Fruit fly (Drosophila melanogaster): ENCODE results near the gene ppk31.
A peak's percentile ranks its signal among the peaks of the same experiment; 100 is the strongest.

Gene ppk31

DNA sequence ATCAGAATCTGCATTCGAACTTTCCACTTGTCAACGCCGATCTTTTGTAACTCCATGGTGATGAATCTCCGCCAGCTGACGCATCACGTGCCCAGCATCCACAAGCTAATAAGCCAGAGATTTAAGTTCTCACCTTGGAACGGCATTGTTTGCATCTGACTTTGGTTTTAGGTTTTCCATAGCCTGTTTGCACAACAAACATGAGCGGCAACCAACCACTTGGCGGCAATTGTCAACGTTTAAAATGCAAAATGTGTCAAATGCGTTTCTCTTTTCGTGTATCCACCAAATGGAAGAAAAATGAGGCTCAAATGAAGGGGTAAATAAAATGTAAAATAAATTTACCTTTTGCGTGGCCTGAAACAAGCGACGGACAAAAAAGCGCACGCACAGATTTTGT, 39.4 kb downstream of the ppk31 start:
- 0 out of 3 replicates have a peak, but pooled peaks have one; percentile 8 for TF ChIP-seq ci (GFP tag; IDR thresholded peaks at IDR 0.05)
- TF ChIP-seq Med (GFP tag): peak; percentile 58
- TF ChIP-seq ATbp (GFP tag; optimal IDR thresholded peaks at IDR 0.05): peak; percentile 18
- peak in 1 of 2 experiments; percentile 12 for TF ChIP-seq bsh (GFP tag; optimal IDR thresholded peaks at IDR 0.05)
- TF ChIP-seq CG15601 (tag; optimal IDR thresholded peaks at IDR 0.05): no peak
- no peak for TF ChIP-seq CG17328 (GFP tag; IDR thresholded peaks at IDR 0.05)
- no peak for TF ChIP-seq ind (GFP tag; optimal IDR thresholded peaks at IDR 0.05)
- peak; percentile 16 for TF ChIP-seq Asciz (GFP tag; optimal IDR thresholded peaks at IDR 0.05)
- TF ChIP-seq CG2678 (tag; optimal IDR thresholded peaks at IDR 0.05): peak; percentile 8
- peak; percentile 61 for TF ChIP-seq sens (GFP tag)
- no peak for TF ChIP-seq kay (GFP tag; optimal IDR thresholded peaks at IDR 0.05)
- TF ChIP-seq CG18476 (GFP tag; optimal IDR thresholded peaks at IDR 0.05): no peak
- peak; percentile 3 for TF ChIP-seq CG1603 (tag; optimal IDR thresholded peaks at IDR 0.05)
- peak; percentile 11; the same call in 1 of the 2 replicates for TF ChIP-seq vvl (GFP tag; IDR thresholded peaks at IDR 0.05)
- peak; percentile 15 for TF ChIP-seq kni (GFP tag; optimal IDR thresholded peaks at IDR 0.05)
- TF ChIP-seq gcm (GFP tag; optimal IDR thresholded peaks at IDR 0.05): no peak

DNA sequence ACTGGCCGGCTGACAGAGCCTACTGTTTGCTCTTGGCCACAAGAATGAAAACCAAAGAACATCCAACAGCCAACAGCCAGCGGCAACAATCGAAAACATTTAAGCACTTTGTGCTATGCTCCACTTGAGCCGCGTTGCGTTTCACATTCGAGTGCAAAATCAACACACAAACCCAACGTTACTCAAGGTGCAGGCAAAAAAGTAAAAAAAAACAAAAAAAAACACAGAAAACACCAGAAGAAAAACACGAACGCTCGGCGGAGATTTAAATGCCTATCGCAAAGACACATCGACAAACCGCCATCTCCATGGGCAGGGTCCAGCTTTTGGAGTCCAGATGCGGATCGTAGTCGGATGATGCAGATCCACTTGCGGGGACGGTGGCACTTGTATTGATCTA, 40.9 kb downstream of the ppk31 start:
- no peak for TF ChIP-seq Dek (tag; optimal IDR thresholded peaks at IDR 0.05)
- TF ChIP-seq bsh (GFP tag; optimal IDR thresholded peaks at IDR 0.05): no peak
- TF ChIP-seq CG30020 (tag; optimal IDR thresholded peaks at IDR 0.05): no peak
- no peak for TF ChIP-seq CG33213 (GFP tag; optimal IDR thresholded peaks at IDR 0.05)
- TF ChIP-seq crol (GFP tag; IDR thresholded peaks at IDR 0.05): no peak
- no peak for TF ChIP-seq CG31224 (GFP tag; IDR thresholded peaks at IDR 0.05)
- TF ChIP-seq CG13123 (GFP tag; optimal IDR thresholded peaks at IDR 0.05): no peak
- TF ChIP-seq D19A (tag; optimal IDR thresholded peaks at IDR 0.05): no peak
- TF ChIP-seq CG1024 (GFP tag; IDR thresholded peaks at IDR 0.05): no peak
- TF ChIP-seq ftz-f1 (GFP tag; optimal IDR thresholded peaks at IDR 0.05): no peak
- TF ChIP-seq CG31388 (GFP tag; optimal IDR thresholded peaks at IDR 0.05): no peak
- TF ChIP-seq Gug (GFP tag; IDR thresholded peaks at IDR 0.05): no peak
- no peak for TF ChIP-seq en (GFP tag; optimal IDR thresholded peaks at IDR 0.05)
- TF ChIP-seq E2f2 (GFP tag; IDR thresholded peaks at IDR 0.05): no peak
- no peak for TF ChIP-seq tin (GFP tag; optimal IDR thresholded peaks at IDR 0.05)
- TF ChIP-seq CG13296 (GFP tag; optimal IDR thresholded peaks at IDR 0.05): no peak
- no peak for TF ChIP-seq CG9817 (tag; optimal IDR thresholded peaks at IDR 0.05)
- no peak for TF ChIP-seq CG5953 (GFP tag; IDR thresholded peaks at IDR 0.05)
- TF ChIP-seq Rfx (GFP tag; IDR thresholded peaks at IDR 0.05): no peak
- TF ChIP-seq CG17359 (tag; optimal IDR thresholded peaks at IDR 0.05): no peak

DNA sequence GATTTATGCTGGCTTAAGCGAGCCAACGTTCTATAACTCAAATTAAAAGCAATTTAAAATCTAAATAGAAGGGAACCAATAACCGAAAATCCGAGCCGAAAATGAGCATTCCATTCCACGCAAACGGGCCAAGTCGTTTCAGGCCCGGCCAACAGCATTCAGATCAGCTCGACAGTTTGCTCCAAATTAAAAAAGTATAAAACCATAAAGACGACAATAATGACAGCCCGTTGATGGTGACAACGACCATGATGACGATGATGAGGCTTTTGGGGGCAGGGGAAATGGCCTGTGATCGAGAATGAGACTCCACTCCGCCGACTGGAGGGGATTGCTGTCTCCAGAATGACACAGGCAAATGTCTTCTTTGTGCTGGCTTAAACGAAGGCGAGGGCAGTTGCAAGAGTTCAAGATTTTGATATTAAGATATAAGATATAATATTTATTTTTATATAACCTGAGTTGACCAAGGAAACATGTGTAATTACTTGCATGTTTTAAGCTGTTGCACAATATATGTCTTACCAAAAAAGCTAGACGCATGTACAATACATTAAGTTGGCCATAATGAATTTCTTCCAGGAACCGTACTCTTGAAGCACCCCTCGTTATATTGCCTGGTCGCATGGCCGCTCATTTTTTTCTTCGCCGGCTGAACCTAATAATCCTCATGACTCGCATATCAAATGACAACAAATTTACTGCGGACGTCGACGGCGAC, 41.9 kb downstream of the ppk31 start:
- TF ChIP-seq oc (tag; optimal IDR thresholded peaks at IDR 0.05) (peak; percentile 52), CG10959 (GFP tag; IDR thresholded peaks at IDR 0.05) (no peak), CG6689 (GFP tag; IDR thresholded peaks at IDR 0.05) (0 out of 2 replicates have a peak, but pooled peaks have one; percentile 33), wor (GFP tag; IDR thresholded peaks at IDR 0.05) (peak; percentile 12; the same call in 1 of the 2 replicates), CG7357 (GFP tag; IDR thresholded peaks at IDR 0.05) (0 out of 3 replicates have a peak, but pooled peaks have one; percentile 27), CG8290 (GFP tag; optimal IDR thresholded peaks at IDR 0.05) (no peak), CG8290 (tag; optimal IDR thresholded peaks at IDR 0.05) (no peak), CG34422 (GFP tag; IDR thresholded peaks at IDR 0.05) (no peak), HmgZ (tag; optimal IDR thresholded peaks at IDR 0.05) (no peak), CG12299 (tag; optimal IDR thresholded peaks at IDR 0.05) (no peak), Hr78 (GFP tag; optimal IDR thresholded peaks at IDR 0.05) (peak in 1 of 2 experiments; percentile 15), Sin3A (optimal IDR thresholded peaks at IDR 0.05) (no peak), Ssrp (tag; optimal IDR thresholded peaks at IDR 0.05) (peak; percentile 5), fd96Cb (tag; optimal IDR thresholded peaks at IDR 0.05) (peak; percentile 11), scrt (GFP tag; optimal IDR thresholded peaks at IDR 0.05) (peak; percentile 10), gsb-n (tag; optimal IDR thresholded peaks at IDR 0.05) (peak; percentile 28)
